Worm (Caenorhabditis elegans) whole organism, mixed stage, embryonic: ENCODE measurements around the gene osm-9.

ENCODE experiments used
- bed-3 ChIP-seq: fragments of 200-800 bp; sonication (Bioruptor generic); optimal IDR thresholded peaks from 3 replicates; lab custom pipeline; 2018; ENCODE audit warnings: mild to moderate bottlenecking, missing genetic modification characterization, moderate library complexity, missing compliant biosample characterization
- ceh-43 ChIP-seq: fragments of 200-800 bp; sonication (Bioruptor generic); optimal IDR thresholded peaks from 2 replicates; lab custom pipeline; 2018; ENCODE audit warnings: mild to moderate bottlenecking, missing genetic modification characterization, moderate library complexity, missing compliant biosample characterization
- ceh-83 ChIP-seq: fragments of 200-800 bp; sonication (Bioruptor generic); optimal IDR thresholded peaks from 2 replicates; lab custom pipeline; 2018; ENCODE audit warnings: mild to moderate bottlenecking, missing genetic modification characterization, missing compliant biosample characterization
- elt-1 ChIP-seq: sonication (generic microtip); optimal IDR thresholded peaks from 2 replicates; lab custom pipeline; 2017; ENCODE audit warnings: missing genetic modification characterization, mild to moderate bottlenecking, missing compliant biosample characterization, antibody characterized with exemption, moderate library complexity, borderline replicate concordance; ENCODE audit not compliant: insufficient read depth
- lin-13 ChIP-seq: fragments of 150-350 bp; optimal IDR thresholded peaks from 2 replicates; lab custom pipeline; 2014; ENCODE audit warnings: missing biosample characterization, missing genetic modification characterization
- mep-1 ChIP-seq: fragments of 150-350 bp; optimal IDR thresholded peaks from 2 replicates; lab custom pipeline; 2017; ENCODE audit warnings: missing biosample characterization, missing genetic modification reagents, missing genetic modification characterization, inconsistent platforms
- nhr-12 ChIP-seq: fragments of 150-350 bp; optimal IDR thresholded peaks from 2 replicates; lab custom pipeline; 2014; ENCODE audit warnings: missing biosample characterization, missing genetic modification characterization
- nhr-28 ChIP-seq: fragments of 150-350 bp; optimal IDR thresholded peaks from 2 replicates; lab custom pipeline; 2014; ENCODE audit warnings: missing biosample characterization, missing genetic modification characterization
- nhr-76 ChIP-seq: sonication (generic microtip); optimal IDR thresholded peaks from 2 replicates; lab custom pipeline; 2017; ENCODE audit warnings: missing biosample characterization, missing genetic modification characterization
- pha-4 ChIP-seq: fragments of 150-350 bp; optimal IDR thresholded peaks from 2 replicates; lab custom pipeline; 2018; ENCODE audit warnings: missing biosample characterization, missing genetic modification reagents, missing genetic modification characterization
- snpc-4 ChIP-seq: fragments of 150-350 bp; optimal IDR thresholded peaks from 2 replicates; lab custom pipeline; 2014; ENCODE audit warnings: missing biosample characterization, missing genetic modification characterization
- unc-39 ChIP-seq: fragments of 150-350 bp; optimal IDR thresholded peaks from 2 replicates; lab custom pipeline; 2014; ENCODE audit warnings: missing biosample characterization, missing genetic modification characterization
- unc-62 ChIP-seq: fragments of 150-350 bp; optimal IDR thresholded peaks from 2 replicates; lab custom pipeline; 2014; ENCODE audit warnings: missing biosample characterization, missing genetic modification reagents, missing genetic modification characterization
- ztf-11 ChIP-seq: fragments of 150-350 bp; optimal IDR thresholded peaks from 2 replicates; lab custom pipeline; 2014; ENCODE audit warnings: missing biosample characterization, missing genetic modification characterization

DNA sequence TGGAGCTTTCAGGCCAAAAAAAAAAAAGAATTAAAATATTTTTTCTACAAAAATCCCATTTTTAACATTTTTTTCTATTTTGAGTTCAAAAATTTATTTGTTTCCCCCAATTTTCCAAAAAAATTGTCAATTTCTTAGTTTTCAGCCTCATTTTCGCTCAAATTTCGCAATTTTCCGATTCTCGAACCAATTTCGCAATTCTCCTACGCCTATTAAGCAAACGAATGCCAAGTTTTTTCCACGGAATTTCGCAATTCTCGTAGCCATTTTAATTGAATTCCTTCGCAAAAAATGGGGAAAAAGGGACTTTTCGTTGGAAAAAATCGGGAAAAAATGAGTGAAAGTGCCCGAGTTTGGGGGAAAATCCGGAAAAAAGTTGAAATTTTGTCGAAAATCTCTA, 36.9 kb downstream of the osm-9 start:
- TF ChIP-seq ztf-11, result no peak
- no peak for TF ChIP-seq nhr-12 (tag; lab: Kevin White, UChicago)
- TF ChIP-seq pha-4, result no peak
- TF ChIP-seq ceh-43 (GFP tag; lab: Kevin White, UChicago), result no peak
- no peak for TF ChIP-seq snpc-4 (tag; lab: Kevin White, UChicago)
- TF ChIP-seq nhr-28 (tag; lab: Kevin White, UChicago), result no peak
- no peak for TF ChIP-seq mep-1 (tag; lab: Kevin White, UChicago)
- no peak for TF ChIP-seq unc-62 (GFP tag; lab: Kevin White, UChicago)
- TF ChIP-seq nhr-76 (tag; lab: Kevin White, UChicago), result no peak
- no peak for TF ChIP-seq ceh-83 (GFP tag; lab: Kevin White, UChicago)
- TF ChIP-seq bed-3 (GFP tag; lab: Kevin White, UChicago), result no peak
- TF ChIP-seq unc-39 (tag; lab: Kevin White, UChicago), result no peak
- TF ChIP-seq lin-13 (tag; lab: Kevin White, UChicago), result no peak
- TF ChIP-seq elt-1 (tag; lab: Kevin White, UChicago), result no peak
